Worm (Caenorhabditis elegans) whole organism, L2 larva: ENCODE measurements around the gene F45G2.7.
"Not testable (repeated sequence)": the region's sequence is repeated elsewhere in the genome, so short reads cannot be mapped to it uniquely, and the experiment has no call there.

Experiments used
- elt-3 ChIP-seq: sonication (generic microtip); optimal IDR thresholded peaks from 2 replicates; lab custom pipeline; 2017; ENCODE audit warnings: missing biosample characterization, missing genetic modification characterization
- fos-1 ChIP-seq: fragments of 150-350 bp; optimal IDR thresholded peaks from 2 replicates; lab custom pipeline; 2014; ENCODE audit warnings: missing biosample characterization, missing genetic modification characterization
- unc-62 ChIP-seq: fragments of 150-350 bp; optimal IDR thresholded peaks from 2 replicates; lab custom pipeline; 2014; ENCODE audit warnings: missing biosample characterization, missing genetic modification reagents, missing genetic modification characterization

ce11 chrIII:13401673-13402258 is 32.5 kb downstream of the F45G2.7 start, which contains the start of the genes srlf-9 and srlf-10:
- TF ChIP-seq fos-1 (tag; lab: Kevin White, UChicago); unc-62 (GFP tag; lab: Kevin White, UChicago); elt-3 (tag; lab: Kevin White, UChicago): not testable (repeated sequence)
